Fruit fly (Drosophila melanogaster): Measurements from ENCODE around the gene CG18477.

DNA sequence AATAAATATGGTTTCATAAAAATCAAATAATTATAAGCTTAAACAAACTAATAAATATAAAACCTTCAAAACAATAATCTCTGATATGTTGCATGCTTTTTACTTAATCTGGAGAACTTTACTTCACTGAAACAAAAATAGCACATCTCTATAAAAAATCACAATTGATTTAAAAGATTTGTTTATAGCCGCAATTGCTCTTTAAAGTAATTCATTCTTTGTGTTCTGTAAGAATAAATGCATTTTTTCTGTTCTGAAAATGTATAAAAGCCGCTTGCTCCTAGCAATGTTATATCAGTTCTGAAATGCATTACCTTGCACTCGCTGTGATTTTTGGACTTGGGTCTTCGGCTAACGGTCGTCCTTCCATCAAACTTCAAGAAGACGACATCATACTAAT, 44.1 kb upstream of the CG18477 start, which contains the start of gene CG11865:
- no peak for TF ChIP-seq dac (GFP tag; optimal IDR thresholded peaks at IDR 0.05)
- TF ChIP-seq fkh (GFP tag; optimal IDR thresholded peaks at IDR 0.05), result no peak
- TF ChIP-seq cyc (GFP tag; optimal IDR thresholded peaks at IDR 0.05), result no peak
- no peak for TF ChIP-seq spab (GFP tag; optimal IDR thresholded peaks at IDR 0.05)
- no peak for TF ChIP-seq Ets21C (GFP tag; optimal IDR thresholded peaks at IDR 0.05)
- no peak for TF ChIP-seq fd59A (GFP tag; optimal IDR thresholded peaks at IDR 0.05)
- TF ChIP-seq Smox (GFP tag; optimal IDR thresholded peaks at IDR 0.05), result no peak
- TF ChIP-seq Hr39 (GFP tag; optimal IDR thresholded peaks at IDR 0.05), result no peak
- no peak for TF ChIP-seq CG6854 (GFP tag; optimal IDR thresholded peaks at IDR 0.05)
- no peak for TF ChIP-seq CG6163 (GFP tag; IDR thresholded peaks at IDR 0.05)
- TF ChIP-seq CG32006 (GFP tag; optimal IDR thresholded peaks at IDR 0.05), result no peak
